Fruit fly (Drosophila melanogaster) whole organism, embryonic: ENCODE results near the gene CG15894.

Source experiments
- Adf1 ChIP-seq: fragments of 200-800 bp; sonication (Bioruptor generic); IDR thresholded peaks from 2 replicates; pipeline ENCODE4 v1.3.6; 2022; ENCODE audit warnings: missing biosample characterization, missing genetic modification characterization
- CG1024 ChIP-seq: fragments of 200-800 bp; sonication (Bioruptor generic); IDR thresholded peaks from 2 replicates; pipeline ENCODE4 v1.3.6; 2022; ENCODE audit warnings: missing biosample characterization, missing genetic modification characterization
- CG12104 ChIP-seq: fragments of 200-800 bp; sonication (Bioruptor generic); optimal IDR thresholded peaks from 3 replicates; lab custom pipeline; 2016; ENCODE audit warnings: missing biosample characterization, missing genetic modification characterization
- CG12219 ChIP-seq: fragments of 200-800 bp; sonication (Bioruptor generic); optimal IDR thresholded peaks from 3 replicates; lab custom pipeline; 2018; ENCODE audit warnings: missing biosample characterization, mild to moderate bottlenecking, missing genetic modification characterization
- CG15073 ChIP-seq: fragments of 200-800 bp; sonication (Bioruptor generic); optimal IDR thresholded peaks from 2 replicates; lab custom pipeline; 2016; ENCODE audit warnings: missing biosample characterization, missing genetic modification characterization
- CG15601 ChIP-seq: fragments of 200-800 bp; sonication (Bioruptor generic); optimal IDR thresholded peaks from 3 replicates; lab custom pipeline; 2019; ENCODE audit warnings: missing biosample characterization, mild to moderate bottlenecking, missing genetic modification characterization, moderate library complexity
- CG17829 ChIP-seq: fragments of 200-800 bp; optimal IDR thresholded peaks from 2 replicates; lab custom pipeline; 2019; ENCODE audit warnings: missing biosample characterization, mild to moderate bottlenecking, missing genetic modification characterization, moderate library complexity
- CG18011 ChIP-seq: fragments of 200-800 bp; sonication (Bioruptor generic); optimal IDR thresholded peaks from 2 replicates; lab custom pipeline; 2017; ENCODE audit warnings: missing biosample characterization, missing genetic modification characterization, mild to moderate bottlenecking, moderate library complexity, missing genotype
- CG18262 ChIP-seq: fragments of 200-800 bp; optimal IDR thresholded peaks from 3 replicates; lab custom pipeline; 2019; ENCODE audit warnings: missing biosample characterization, mild to moderate bottlenecking, missing genetic modification characterization, moderate library complexity
- CG1832 ChIP-seq: fragments of 200-800 bp; sonication (Bioruptor generic); optimal IDR thresholded peaks from 2 replicates; lab custom pipeline; 2017; ENCODE audit warnings: missing biosample characterization, mild to moderate bottlenecking, missing genetic modification characterization, inconsistent platforms
- CG18599 ChIP-seq: fragments of 200-800 bp; sonication (Bioruptor generic); optimal IDR thresholded peaks from 3 replicates; lab custom pipeline; 2017; ENCODE audit warnings: missing biosample characterization, missing genetic modification characterization, mild to moderate bottlenecking, moderate library complexity, missing genetic modification reagents
- CG33557 ChIP-seq: fragments of 200-800 bp; sonication (Bioruptor generic); optimal IDR thresholded peaks from 2 replicates; lab custom pipeline; 2019; ENCODE audit warnings: missing biosample characterization, mild to moderate bottlenecking, missing genetic modification characterization, moderate library complexity
- CG3838 ChIP-seq: fragments of 200-800 bp; sonication (Bioruptor generic); optimal IDR thresholded peaks from 3 replicates; lab custom pipeline; 2016; ENCODE audit warnings: missing biosample characterization, missing genetic modification characterization
- CG4617 ChIP-seq: fragments of 200-800 bp; sonication (Bioruptor generic); optimal IDR thresholded peaks from 3 replicates; lab custom pipeline; 2016; ENCODE audit warnings: missing biosample characterization, missing genetic modification characterization, borderline replicate concordance
- CG6272 ChIP-seq: fragments of 200-800 bp; sonication (Bioruptor generic); IDR thresholded peaks from 2 replicates; pipeline ENCODE4 v1.3.6; 2022; ENCODE audit warnings: missing biosample characterization, missing genetic modification characterization
- CG7372 ChIP-seq: fragments of 200-800 bp; sonication (Bioruptor generic); IDR thresholded peaks from 2 replicates; pipeline ENCODE4 v1.3.6; 2022; ENCODE audit warnings: missing biosample characterization, missing genetic modification characterization
- CG8944 ChIP-seq: fragments of 200-800 bp; sonication (Bioruptor generic); optimal IDR thresholded peaks from 3 replicates; lab custom pipeline; 2016; ENCODE audit warnings: missing biosample characterization, missing genetic modification characterization
- CG9215 ChIP-seq: fragments of 200-800 bp; sonication (Bioruptor generic); IDR thresholded peaks from 2 replicates; pipeline ENCODE4 v1.3.6; 2022; ENCODE audit warnings: missing biosample characterization, missing genetic modification characterization
- CG9876 ChIP-seq: fragments of 200-800 bp; sonication (Bioruptor generic); optimal IDR thresholded peaks from 2 replicates; lab custom pipeline; 2016; ENCODE audit warnings: missing biosample characterization, missing genetic modification characterization
- Chrac-16 ChIP-seq: fragments of 200-800 bp; sonication (Bioruptor generic); optimal IDR thresholded peaks from 3 replicates; lab custom pipeline; 2016; ENCODE audit warnings: missing biosample characterization, missing genetic modification characterization
- Dad ChIP-seq: fragments of 200-800 bp; sonication (Bioruptor generic); optimal IDR thresholded peaks from 3 replicates; lab custom pipeline; 2016; ENCODE audit warnings: missing biosample characterization, missing genetic modification characterization
- Dip3 ChIP-seq: fragments of 200-800 bp; sonication (Bioruptor generic); optimal IDR thresholded peaks from 3 replicates; lab custom pipeline; 2016; ENCODE audit warnings: missing biosample characterization, missing genetic modification characterization
- Dp ChIP-seq: fragments of 200-800 bp; sonication (Bioruptor generic); optimal IDR thresholded peaks from 2 replicates; lab custom pipeline; 2018; ENCODE audit warnings: missing biosample characterization, mild to moderate bottlenecking, missing genetic modification characterization, moderate library complexity
- Gsc ChIP-seq: fragments of 200-800 bp; sonication (Bioruptor generic); IDR thresholded peaks from 2 replicates; pipeline ENCODE4 v1.3.6; 2022; ENCODE audit warnings: missing biosample characterization, missing genetic modification characterization
- Hmx ChIP-seq: fragments of 200-800 bp; sonication (Bioruptor generic); optimal IDR thresholded peaks from 2 replicates; lab custom pipeline; 2016; ENCODE audit warnings: missing biosample characterization, missing genetic modification characterization
- Hr3 ChIP-seq: fragments of 200-800 bp; sonication (Bioruptor generic); optimal IDR thresholded peaks from 3 replicates; lab custom pipeline; 2016; ENCODE audit warnings: missing biosample characterization, missing genetic modification characterization
- MBD-R2 ChIP-seq: fragments of 200-800 bp; sonication (Bioruptor generic); IDR thresholded peaks from 2 replicates; pipeline ENCODE4 v1.3.6; 2022; ENCODE audit warnings: missing biosample characterization, missing genetic modification characterization
- Nf-YA ChIP-seq: fragments of 200-800 bp; sonication (Bioruptor generic); IDR thresholded peaks from 2 replicates; pipeline ENCODE4 v1.3.6; 2022; ENCODE audit warnings: missing biosample characterization, missing genetic modification characterization
- Nf-YC ChIP-seq: fragments of 200-800 bp; optimal IDR thresholded peaks from 3 replicates; lab custom pipeline; 2019; ENCODE audit warnings: missing biosample characterization, mild to moderate bottlenecking, missing genetic modification characterization, moderate library complexity
- PHDP ChIP-seq: fragments of 200-800 bp; sonication (Bioruptor generic); optimal IDR thresholded peaks from 3 replicates; lab custom pipeline; 2018; ENCODE audit warnings: missing biosample characterization, mild to moderate bottlenecking, missing genetic modification characterization, moderate library complexity
- Stat92E ChIP-seq, 3 experiments: fragments of >200 bp in 2 of 3; fragments of 200-800 bp in 1 of 3; sonication (Bioruptor generic) in 1 of 3; optimal IDR thresholded peaks; 2 replicates each; lab custom pipeline; 2017 to 2019; ENCODE audit warnings: missing biosample characterization in 3 of 3, missing genetic modification characterization in 3 of 3, mild to moderate bottlenecking in 1 of 3, moderate library complexity in 1 of 3
- YL-1 ChIP-seq: fragments of 200-800 bp; sonication (Bioruptor generic); optimal IDR thresholded peaks from 3 replicates; lab custom pipeline; 2017; ENCODE audit warnings: missing biosample characterization, mild to moderate bottlenecking, missing genetic modification characterization
- amos ChIP-seq: fragments of 200-800 bp; sonication (Bioruptor generic); IDR thresholded peaks from 2 replicates; pipeline ENCODE4 v1.3.6; 2022; ENCODE audit warnings: missing biosample characterization, missing genetic modification characterization; ENCODE audit not compliant: partially characterized antibody
- ash1 ChIP-seq: fragments of 200-800 bp; sonication (Bioruptor generic); optimal IDR thresholded peaks from 2 replicates; lab custom pipeline; 2018; ENCODE audit warnings: missing biosample characterization, mild to moderate bottlenecking, missing genetic modification characterization
- bbx ChIP-seq: fragments of 200-800 bp; sonication (Bioruptor generic); IDR thresholded peaks from 2 replicates; pipeline ENCODE4 v1.3.6; 2022; ENCODE audit warnings: missing biosample characterization, missing genetic modification characterization; ENCODE audit not compliant: partially characterized antibody
- cad ChIP-seq: fragments of >200 bp; optimal IDR thresholded peaks from 2 replicates; lab custom pipeline; 2017; ENCODE audit warnings: missing biosample characterization, missing genetic modification characterization
- caup ChIP-seq: fragments of 200-800 bp; sonication (Bioruptor generic); optimal IDR thresholded peaks from 3 replicates; lab custom pipeline; 2017; ENCODE audit warnings: missing biosample characterization, mild to moderate bottlenecking, missing genetic modification characterization, moderate library complexity; ENCODE audit not compliant: severe bottlenecking
- da ChIP-seq: fragments of 200-800 bp; sonication (Bioruptor generic); optimal IDR thresholded peaks from 2 replicates; lab custom pipeline; 2016; ENCODE audit warnings: missing biosample characterization, missing genetic modification characterization
- fd64A ChIP-seq: fragments of 200-800 bp; sonication (Bioruptor generic); optimal IDR thresholded peaks from 3 replicates; lab custom pipeline; 2018; ENCODE audit warnings: missing biosample characterization, mild to moderate bottlenecking, missing genetic modification characterization
- gcm2 ChIP-seq: fragments of 200-800 bp; sonication (Bioruptor generic); optimal IDR thresholded peaks from 2 replicates; lab custom pipeline; 2016; ENCODE audit warnings: missing biosample characterization, missing genetic modification characterization
- gsb-n ChIP-seq: fragments of 200-800 bp; sonication (Bioruptor generic); optimal IDR thresholded peaks from 3 replicates; lab custom pipeline; 2018; ENCODE audit warnings: missing biosample characterization, mild to moderate bottlenecking, missing genetic modification characterization
- lmd ChIP-seq: fragments of 200-800 bp; sonication (Bioruptor generic); IDR thresholded peaks from 2 replicates; pipeline ENCODE4 v1.3.6; 2022; ENCODE audit warnings: missing biosample characterization, missing genetic modification characterization
- pfk ChIP-seq: fragments of 200-800 bp; sonication (Bioruptor generic); optimal IDR thresholded peaks from 2 replicates; lab custom pipeline; 2018; ENCODE audit warnings: missing biosample characterization, mild to moderate bottlenecking, missing genetic modification characterization, moderate library complexity
- phol ChIP-seq: fragments of 200-800 bp; sonication (Bioruptor generic); optimal IDR thresholded peaks from 3 replicates; lab custom pipeline; 2018; ENCODE audit warnings: missing biosample characterization, mild to moderate bottlenecking, missing genetic modification characterization, moderate library complexity
- pnt ChIP-seq: fragments of 200-800 bp; sonication (Bioruptor generic); optimal IDR thresholded peaks from 3 replicates; lab custom pipeline; 2016; ENCODE audit warnings: missing biosample characterization, missing genetic modification characterization
- prd ChIP-seq, 3 experiments: fragments of >200 bp in 2 of 3; fragments of 200-800 bp in 1 of 3; sonication (Bioruptor generic) in 1 of 3; optimal IDR thresholded peaks in 2 of 3; IDR thresholded peaks in 1 of 3; 2 replicates in 2 of 3; 3 replicates in 1 of 3; pipeline versions ENCODE4 v1.3.6 to Lab custom; 2017 to 2022; ENCODE audit warnings: missing biosample characterization in 1 of 3, missing genetic modification characterization in 1 of 3
- psq ChIP-seq: fragments of 200-800 bp; sonication (Bioruptor generic); optimal IDR thresholded peaks from 2 replicates; lab custom pipeline; 2017; ENCODE audit warnings: missing biosample characterization, missing genetic modification characterization
- ro ChIP-seq: fragments of 200-800 bp; sonication (Bioruptor generic); IDR thresholded peaks from 2 replicates; pipeline ENCODE4 v1.3.6; 2022; ENCODE audit warnings: missing biosample characterization, missing genetic modification characterization
- ttk ChIP-seq: fragments of 200-800 bp; sonication (Bioruptor generic); IDR thresholded peaks from 2 replicates; pipeline ENCODE4 v2.1.2; 2022; ENCODE audit warnings: missing biosample characterization, missing genetic modification characterization
- tx ChIP-seq: fragments of 200-800 bp; sonication (Bioruptor generic); optimal IDR thresholded peaks from 2 replicates; lab custom pipeline; 2016; ENCODE audit warnings: missing biosample characterization, missing genetic modification characterization

The CG15894 gene

dm6 chrX:6356748-6357397, 47.9 kb downstream of the CG15894 start (continued):
- TF ChIP-seq CG12104 (GFP tag; lab: Kevin White, UChicago) (no peak), CG15601 (no peak), ash1 (GFP tag; lab: Kevin White, UChicago) (no peak), YL-1 (GFP tag; lab: Kevin White, UChicago) (no peak), CG3838 (GFP tag; lab: Kevin White, UChicago) (no peak), CG18599 (GFP tag; lab: Kevin White, UChicago) (peak; percentile 3), CG8944 (no peak), Hmx (GFP tag; lab: Kevin White, UChicago) (no peak), bbx (GFP tag; lab: Robert Waterston, UW) (no peak), CG33557 (GFP tag; lab: Kevin White, UChicago) (no peak), amos (GFP tag; lab: Robert Waterston, UW) (no peak), CG15073 (GFP tag; lab: Kevin White, UChicago) (no peak), Dip3 (GFP tag; lab: Kevin White, UChicago) (no peak), psq (no peak), CG1832 (no peak), CG12219 (GFP tag; lab: Kevin White, UChicago) (no peak), CG1024 (GFP tag; lab: Robert Waterston, UW) (no peak), CG9876 (GFP tag; lab: Kevin White, UChicago) (no peak), fd64A (GFP tag; lab: Kevin White, UChicago) (no peak), Dad (GFP tag; lab: Kevin White, UChicago) (no peak), ttk (GFP tag; lab: Robert Waterston, UW) (no peak), phol (tag; lab: Kevin White, UChicago) (no peak), Chrac-16 (GFP tag; lab: Kevin White, UChicago) (no peak), gsb-n (tag; lab: Kevin White, UChicago) (no peak), lmd (GFP tag; lab: Robert Waterston, UW) (no peak), cad (GFP tag; lab: Kevin White, UChicago) (no peak), Adf1 (GFP tag; lab: Robert Waterston, UW) (peak; percentile 31; the same call in 1 of the 2 replicates), Hr3 (GFP tag; lab: Kevin White, UChicago) (no peak), CG4617 (GFP tag; lab: Kevin White, UChicago) (no peak), MBD-R2 (GFP tag; lab: Robert Waterston, UW) (no peak), CG17829 (tag; lab: Kevin White, UChicago) (no peak), prd (optimal IDR thresholded peaks at IDR 0.05; lab: Kevin White, UChicago) (no peak), prd (GFP tag; IDR thresholded peaks at IDR 0.05; lab: Robert Waterston, UW) (no peak), da (GFP tag; lab: Kevin White, UChicago) (no peak), Gsc (no peak), tx (GFP tag; lab: Kevin White, UChicago) (no peak), CG18262 (tag; lab: Kevin White, UChicago) (no peak), CG18011 (no peak), CG6272 (no peak), CG7372 (GFP tag; lab: Robert Waterston, UW) (no peak), pfk (no peak), Nf-YA (GFP tag; lab: Robert Waterston, UW) (no peak), CG9215 (no peak), ro (GFP tag; lab: Robert Waterston, UW) (no peak), Nf-YC (tag; lab: Kevin White, UChicago) (no peak), Dp (GFP tag; lab: Kevin White, UChicago) (no peak), PHDP (peak; percentile 21), Stat92E (GFP tag; optimal IDR thresholded peaks at IDR 0.05; lab: Kevin White, UChicago) (no peak), pnt (GFP tag; lab: Kevin White, UChicago) (no peak), gcm2 (no peak), caup (GFP tag; lab: Kevin White, UChicago) (no peak)
